Worm (Caenorhabditis elegans): ENCODE data around the gene Y62H9A.10.

Gene Y62H9A.10

DNA sequence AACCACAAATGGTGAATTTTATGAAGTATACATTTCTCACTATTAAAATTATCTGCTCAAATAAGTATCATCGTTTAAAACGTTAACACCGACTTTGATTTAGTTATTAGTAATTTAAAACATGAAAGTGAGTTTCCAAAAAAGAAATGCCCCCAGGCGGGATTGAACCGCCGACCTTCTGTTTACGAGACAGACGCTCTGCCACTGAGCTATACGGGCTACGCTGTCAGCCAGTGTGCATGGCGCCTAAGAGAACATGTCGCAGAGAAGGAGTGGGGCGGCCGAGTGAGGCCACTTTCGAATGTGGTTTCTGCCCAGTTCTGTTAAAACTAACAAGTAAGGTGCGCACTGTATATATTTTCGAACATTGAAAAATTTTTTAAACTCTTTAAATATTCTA is 32.4 kb upstream of the Y62H9A.10 start (continued):
- TF ChIP-seq nhr-120 (GFP tag; IDR thresholded peaks at IDR 0.05): no peak
- peak; percentile 77 for TF ChIP-seq madf-10 (tag; optimal IDR thresholded peaks at IDR 0.05)
- 0 out of 2 replicates have a peak, but pooled peaks have one; percentile 12 for TF ChIP-seq sea-2 (GFP tag; IDR thresholded peaks at IDR 0.05)
- no peak for TF ChIP-seq C17E4.6 (GFP tag; IDR thresholded peaks at IDR 0.05)
- peak; percentile 71 for TF ChIP-seq ztf-26 (tag; optimal IDR thresholded peaks at IDR 0.05)
- TF ChIP-seq egrh-3 (GFP tag; IDR thresholded peaks at IDR 0.05): peak; percentile 59; the same call in 1 of the 2 replicates
- peak; percentile 91 for TF ChIP-seq him-1 (tag; optimal IDR thresholded peaks at IDR 0.05)
- peak; percentile 89 for TF ChIP-seq gei-17 (GFP tag; optimal IDR thresholded peaks at IDR 0.05)
- no peak for TF ChIP-seq sptf-2 (GFP tag; optimal IDR thresholded peaks at IDR 0.05)
- no peak for TF ChIP-seq ceh-79 (tag; optimal IDR thresholded peaks at IDR 0.05)

DNA sequence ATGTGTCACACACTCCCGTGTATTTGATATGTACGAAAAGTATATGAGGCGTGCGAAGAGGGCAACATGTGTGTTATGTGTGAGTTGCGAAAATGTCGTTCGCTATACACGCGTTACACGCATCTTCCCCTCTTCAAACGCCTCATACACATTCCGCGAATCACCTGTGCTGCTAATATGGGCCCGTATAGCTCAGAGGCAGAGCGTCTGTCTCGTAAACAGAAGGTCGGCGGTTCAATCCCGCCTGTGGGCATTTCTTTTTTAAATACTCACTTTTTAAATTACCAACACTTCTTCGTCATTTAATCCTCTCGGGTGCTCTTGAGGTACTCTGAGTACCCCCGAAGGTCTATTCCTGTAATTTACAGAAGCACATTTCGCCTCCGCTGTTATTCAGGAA is 31.0 kb upstream of the Y62H9A.10 start:
- TF ChIP-seq snpc-3.4 (tag; optimal IDR thresholded peaks at IDR 0.05): peak; percentile 62
- peak; percentile 89 for TF ChIP-seq B0261.1 (tag; optimal IDR thresholded peaks at IDR 0.05)
- 0 out of 2 replicates have a peak, but pooled peaks have one; percentile 42 for TF ChIP-seq Y56A3A.18 (GFP tag; IDR thresholded peaks at IDR 0.05)
- TF ChIP-seq F10E7.11 (tag; optimal IDR thresholded peaks at IDR 0.05): no peak
- no peak for TF ChIP-seq tbx-9 (tag; optimal IDR thresholded peaks at IDR 0.05; ENCODE audit: borderline replicate concordance)
- TF ChIP-seq K12H6.12 (tag; optimal IDR thresholded peaks at IDR 0.05): no peak
- TF ChIP-seq ceh-40 (GFP tag; IDR thresholded peaks at IDR 0.05): 0 out of 2 replicates have a peak, but pooled peaks have one; percentile 50
- TF ChIP-seq lag-1 (GFP tag; IDR thresholded peaks at IDR 0.05): no peak
- TF ChIP-seq let-526 (GFP tag; IDR thresholded peaks at IDR 0.05): no peak
- TF ChIP-seq nhr-27 (tag; optimal IDR thresholded peaks at IDR 0.05): no peak
- TF ChIP-seq ceh-100 (GFP tag; IDR thresholded peaks at IDR 0.05): no peak
- no peak for TF ChIP-seq fkh-3 (tag; optimal IDR thresholded peaks at IDR 0.05)
- TF ChIP-seq F57C9.4 (tag; optimal IDR thresholded peaks at IDR 0.05): no peak
- no peak for TF ChIP-seq ceh-91 (GFP tag; IDR thresholded peaks at IDR 0.05)
- no peak for TF ChIP-seq Y95B8A.8 (GFP tag; IDR thresholded peaks at IDR 0.05)
- TF ChIP-seq B0336.3 (GFP tag; IDR thresholded peaks at IDR 0.05): no peak
- TF ChIP-seq snpc-4 (GFP tag; optimal IDR thresholded peaks at IDR 0.05): peak; percentile 39
- TF ChIP-seq snpc-4 (tag; optimal IDR thresholded peaks at IDR 0.05): peak in 2 of 4 experiments; percentile 56 to 70
- peak; percentile 42 for TF ChIP-seq B0035.1 (tag; optimal IDR thresholded peaks at IDR 0.05)
- TF ChIP-seq atf-7 (tag; optimal IDR thresholded peaks at IDR 0.05): peak; percentile 26
- peak; percentile 85 for TF ChIP-seq mxl-1 (tag; optimal IDR thresholded peaks at IDR 0.05)
- no peak for TF ChIP-seq F52B5.7 (tag; optimal IDR thresholded peaks at IDR 0.05)
- peak; percentile 46 for TF ChIP-seq sptf-2 (GFP tag; optimal IDR thresholded peaks at IDR 0.05)
- 0 out of 2 replicates have a peak, but pooled peaks have one; percentile 30 for TF ChIP-seq cebp-1 (GFP tag; IDR thresholded peaks at IDR 0.05)
- no peak for TF ChIP-seq cebp-1 (tag; optimal IDR thresholded peaks at IDR 0.05)
- no peak for TF ChIP-seq bed-2 (GFP tag; IDR thresholded peaks at IDR 0.05)
- peak in 1 of 2 experiments; percentile 50 for TF ChIP-seq rec-8 (tag; optimal IDR thresholded peaks at IDR 0.05)
- no peak for TF ChIP-seq tlf-1 (GFP tag; optimal IDR thresholded peaks at IDR 0.05)
- peak; percentile 3 for TF ChIP-seq ceh-27 (GFP tag; optimal IDR thresholded peaks at IDR 0.05)
- TF ChIP-seq zim-3 (tag; optimal IDR thresholded peaks at IDR 0.05): peak; percentile 14
- TF ChIP-seq rpc-1 (optimal IDR thresholded peaks at IDR 0.05): peak; percentile 71
- peak; percentile 93 for TF ChIP-seq rpc-1 (tag; optimal IDR thresholded peaks at IDR 0.05)
- TF ChIP-seq madf-3 (GFP tag; IDR thresholded peaks at IDR 0.05): 0 out of 2 replicates have a peak, but pooled peaks have one; percentile 17
- no peak for TF ChIP-seq hsf-1 (GFP tag; IDR thresholded peaks at IDR 0.05)
- TF ChIP-seq somi-1 (GFP tag; optimal IDR thresholded peaks at IDR 0.05): peak; percentile 6
- TF ChIP-seq ztf-22 (GFP tag; optimal IDR thresholded peaks at IDR 0.05): no peak
- no peak for TF ChIP-seq sdz-38 (tag; optimal IDR thresholded peaks at IDR 0.05)
- no peak for TF ChIP-seq lir-1 (GFP tag; conservative IDR thresholded peaks at IDR 0.05)
- TF ChIP-seq pha-4 (tag; optimal IDR thresholded peaks at IDR 0.05): no peak
- no peak for TF ChIP-seq mel-28 (tag; optimal IDR thresholded peaks at IDR 0.05; ENCODE audit: borderline replicate concordance)

Measured in whole organism, young adult.